Worm (Caenorhabditis elegans): Measurements from ENCODE around the gene gfi-3.

gfi-3 gene

ce11 chrX:14473740-14474139 lies 6.6 kb upstream of the gfi-3 start, which contains the start of gene M163.5:
TSS of gene M163.5 (plus strand) at chrX:14474040.
- no peak for TF ChIP-seq cey-2 (tag; optimal IDR thresholded peaks at IDR 0.05; ENCODE audit: borderline replicate concordance, insufficient read depth)
- no peak for TF ChIP-seq F26F4.8 (GFP tag; conservative IDR thresholded peaks at IDR 0.05)
- TF ChIP-seq dmd-6 (GFP tag; IDR thresholded peaks at IDR 0.05): no peak
- TF ChIP-seq skn-1 (tag; optimal IDR thresholded peaks at IDR 0.05): no peak
- TF ChIP-seq lin-29 (GFP tag; IDR thresholded peaks at IDR 0.05): no peak
- no peak for TF ChIP-seq egl-43 (GFP tag; IDR thresholded peaks at IDR 0.05)
- no peak for TF ChIP-seq nhr-28 (tag; optimal IDR thresholded peaks at IDR 0.05)
- no peak for TF ChIP-seq nhr-10 (tag; optimal IDR thresholded peaks at IDR 0.05)
- TF ChIP-seq attf-4 (tag; optimal IDR thresholded peaks at IDR 0.05): no peak
- no peak for TF ChIP-seq sdz-12 (GFP tag; optimal IDR thresholded peaks at IDR 0.05)
- TF ChIP-seq dve-1 (tag; optimal IDR thresholded peaks at IDR 0.05; ENCODE audit: insufficient read depth): no peak

- TF ChIP-seq ama-1 (optimal IDR thresholded peaks at IDR 0.05): no peak
- no peak for TF ChIP-seq unc-130 (GFP tag; optimal IDR thresholded peaks at IDR 0.05)
- TF ChIP-seq jun-1 (tag; optimal IDR thresholded peaks at IDR 0.05): no peak
- 0 out of 2 replicates have a peak, but pooled peaks have one; percentile 44 for TF ChIP-seq lin-29 (GFP tag; IDR thresholded peaks at IDR 0.05)
- no peak; the same call in 1 of the 2 replicates for TF ChIP-seq vab-7 (GFP tag; IDR thresholded peaks at IDR 0.05)
- peak; percentile 11 for TF ChIP-seq F10B5.3 (tag; optimal IDR thresholded peaks at IDR 0.05)
- no peak for TF ChIP-seq nhr-41 (GFP tag; IDR thresholded peaks at IDR 0.05)
- peak; percentile 56; the same call in 1 of the 2 replicates for TF ChIP-seq dmd-9 (GFP tag; IDR thresholded peaks at IDR 0.05)
- peak; percentile 11 for TF ChIP-seq lin-13 (GFP tag; optimal IDR thresholded peaks at IDR 0.05)
- TF ChIP-seq dpl-1 (GFP tag; optimal IDR thresholded peaks at IDR 0.05): no peak
- no peak for TF ChIP-seq nhr-10 (tag; optimal IDR thresholded peaks at IDR 0.05)
- peak; percentile 88 for TF ChIP-seq duxl-1 (tag; optimal IDR thresholded peaks at IDR 0.05; ENCODE audit: poor library complexity)
- TF ChIP-seq lin-39 (tag; optimal IDR thresholded peaks at IDR 0.05): no peak
- no peak for TF ChIP-seq unc-62 (GFP tag; optimal IDR thresholded peaks at IDR 0.05 in 1 of 2)
- TF ChIP-seq unc-62 (tag; optimal IDR thresholded peaks at IDR 0.05): no peak
- TF ChIP-seq fkh-10 (GFP tag; optimal IDR thresholded peaks at IDR 0.05): no peak
- peak; percentile 64 for TF ChIP-seq tra-1 (GFP tag; IDR thresholded peaks at IDR 0.05)
- TF ChIP-seq nhr-28 (tag; optimal IDR thresholded peaks at IDR 0.05): peak; percentile 52
- no peak for TF ChIP-seq aly-2 (tag; optimal IDR thresholded peaks at IDR 0.05)
- TF ChIP-seq sdz-12 (GFP tag; optimal IDR thresholded peaks at IDR 0.05): peak; percentile 39
- no peak for TF ChIP-seq madf-5 (GFP tag; IDR thresholded peaks at IDR 0.05)
- peak; percentile 61; the same call in 1 of the 2 replicates for TF ChIP-seq php-3 (GFP tag; IDR thresholded peaks at IDR 0.05)
- no peak for TF ChIP-seq mep-1 (tag; optimal IDR thresholded peaks at IDR 0.05)
- no peak for TF ChIP-seq ZK546.5 (tag; optimal IDR thresholded peaks at IDR 0.05)
- TF ChIP-seq unc-39 (tag; optimal IDR thresholded peaks at IDR 0.05): no peak
- peak; percentile 47 for TF ChIP-seq nhr-48 (tag; optimal IDR thresholded peaks at IDR 0.05)
- TF ChIP-seq F44E2.7 (GFP tag; IDR thresholded peaks at IDR 0.05): 0 out of 2 replicates have a peak, but pooled peaks have one; percentile 12
- peak; percentile 59; the same call in 1 of the 2 replicates for TF ChIP-seq dmd-8 (GFP tag; IDR thresholded peaks at IDR 0.05)
- TF ChIP-seq zip-2 (tag; optimal IDR thresholded peaks at IDR 0.05): peak; percentile 100
- TF ChIP-seq nhr-6 (tag; optimal IDR thresholded peaks at IDR 0.05): no peak
- no peak for TF ChIP-seq zag-1 (tag; optimal IDR thresholded peaks at IDR 0.05)
- no peak; the same call in 1 of the 2 replicates for TF ChIP-seq ceh-20 (GFP tag; IDR thresholded peaks at IDR 0.05)
- TF ChIP-seq spr-3 (GFP tag; optimal IDR thresholded peaks at IDR 0.05): peak; percentile 73
- no peak for TF ChIP-seq ces-1 (GFP tag; optimal IDR thresholded peaks at IDR 0.05)
- TF ChIP-seq egl-27 (tag; optimal IDR thresholded peaks at IDR 0.05): no peak
- 0 out of 2 replicates have a peak, but pooled peaks have one; percentile 57 for TF ChIP-seq nhr-42 (GFP tag; IDR thresholded peaks at IDR 0.05)
- TF ChIP-seq nhr-76 (tag; optimal IDR thresholded peaks at IDR 0.05): no peak
- no peak; the same call in 1 of the 2 replicates for TF ChIP-seq zfp-3 (GFP tag; conservative IDR thresholded peaks at IDR 0.05)
- no peak for TF ChIP-seq fos-1 (tag; optimal IDR thresholded peaks at IDR 0.05)
- TF ChIP-seq T26A8.4 (GFP tag; IDR thresholded peaks at IDR 0.05): 0 out of 2 replicates have a peak, but pooled peaks have one; percentile 67
- no peak for TF ChIP-seq nhr-102 (tag; optimal IDR thresholded peaks at IDR 0.05)
Measured at ce11 chrX:14476625-14477257, 3.6 kb upstream of the gfi-3 start.

Data from whole organism, L4 larva.